Worm (Caenorhabditis elegans): ENCODE results near the gene ZK1055.4.

ce11 chrV:6632925-6633324 is 51.1 kb downstream of the ZK1055.4 start, which contains the start of gene scd-2:
- TF ChIP-seq ama-1 (optimal IDR thresholded peaks at IDR 0.05): no peak
- TF ChIP-seq hnd-1 (tag; optimal IDR thresholded peaks at IDR 0.05): no peak
- no peak for TF ChIP-seq ceh-36 (tag; optimal IDR thresholded peaks at IDR 0.05)
- no peak for TF ChIP-seq sea-1 (GFP tag; conservative IDR thresholded peaks at IDR 0.05)
- TF ChIP-seq scrt-1 (GFP tag; IDR thresholded peaks at IDR 0.05): no peak
- no peak for TF ChIP-seq F13C5.2 (tag; optimal IDR thresholded peaks at IDR 0.05)
- TF ChIP-seq tbx-37 (GFP tag; conservative IDR thresholded peaks at IDR 0.05): no peak
- TF ChIP-seq pes-1 (GFP tag; IDR thresholded peaks at IDR 0.05): no peak
